Worm (Caenorhabditis elegans): ENCODE data around the gene C06H5.14.

- no peak for TF ChIP-seq flt-1 (GFP tag; IDR thresholded peaks at IDR 0.05)
- TF ChIP-seq tab-1 (GFP tag; IDR thresholded peaks at IDR 0.05), result no peak
- TF ChIP-seq klf-2 (GFP tag; conservative IDR thresholded peaks at IDR 0.05), result no peak
- TF ChIP-seq ztf-29 (GFP tag; IDR thresholded peaks at IDR 0.05), result no peak
- no peak for TF ChIP-seq cog-1 (tag; optimal IDR thresholded peaks at IDR 0.05)
- no peak for TF ChIP-seq ref-1 (GFP tag; conservative IDR thresholded peaks at IDR 0.05)
These were observed 17.5 kb downstream of the C06H5.14 start, which contains the start of gene E01B7.2 for ce11 chrV:17921423-17921822.

All from whole organism, midembryonic.